Worm (Caenorhabditis elegans) whole organism, L1 larva: ENCODE measurements around the gene irk-1.

ENCODE experiments used
- C34B4.2 ChIP-seq: sonication (generic microtip); optimal IDR thresholded peaks from 2 replicates; lab custom pipeline; 2017; ENCODE audit warnings: mild to moderate bottlenecking, missing genetic modification characterization, missing compliant biosample characterization
- aly-2 ChIP-seq: fragments of 150-350 bp; optimal IDR thresholded peaks from 2 replicates; lab custom pipeline; 2014; ENCODE audit warnings: missing biosample characterization, missing genetic modification characterization
- blmp-1 ChIP-seq: fragments of 150-350 bp; optimal IDR thresholded peaks from 2 replicates; lab custom pipeline; 2014; ENCODE audit warnings: missing biosample characterization, missing genetic modification characterization
- ceh-63 ChIP-seq: fragments of 200-800 bp; sonication (Bioruptor generic); optimal IDR thresholded peaks from 2 replicates; lab custom pipeline; 2018; ENCODE audit warnings: mild to moderate bottlenecking, missing genetic modification characterization, missing compliant biosample characterization
- ceh-90 ChIP-seq: sonication (generic microtip); optimal IDR thresholded peaks from 2 replicates; lab custom pipeline; 2016; ENCODE audit warnings: missing genetic modification characterization, missing compliant biosample characterization
- ces-1 ChIP-seq: fragments of 150-350 bp; optimal IDR thresholded peaks from 2 replicates; lab custom pipeline; 2014; ENCODE audit warnings: missing biosample characterization, missing genetic modification reagents, missing genetic modification characterization
- dpl-1 ChIP-seq, 3 experiments: fragments of 150-350 bp in 2 of 3; sonication (generic microtip) in 1 of 3; optimal IDR thresholded peaks; 2 replicates each; lab custom pipeline; 2014 to 2017; ENCODE audit warnings: missing biosample characterization in 3 of 3, missing genetic modification characterization in 3 of 3, missing genetic modification reagents in 3 of 3
- dsc-1 ChIP-seq: sonication (generic microtip); optimal IDR thresholded peaks from 2 replicates; lab custom pipeline; 2016; ENCODE audit warnings: mild to moderate bottlenecking, missing genetic modification characterization, missing compliant biosample characterization
- efl-1 ChIP-seq, 4 experiments: fragments of 150-350 bp; optimal IDR thresholded peaks in 3 of 4; peaks in 1 of 4; 1 replicate in 1 of 4; 2 replicates in 3 of 4; lab custom pipeline; 2014; ENCODE audit warnings: missing biosample characterization in 2 of 4, missing genetic modification characterization in 2 of 4, missing genetic modification reagents in 2 of 4
- efl-3 ChIP-seq: fragments of 200-800 bp; sonication (Bioruptor generic); optimal IDR thresholded peaks from 2 replicates; lab custom pipeline; 2018; ENCODE audit warnings: mild to moderate bottlenecking, missing genetic modification characterization, missing compliant biosample characterization
- egl-27 ChIP-seq, 2 experiments: fragments of 150-350 bp in 1 of 2; sonication (generic microtip); optimal IDR thresholded peaks; 3 replicates each; lab custom pipeline; 2017 to 2018; ENCODE audit warnings: missing biosample characterization in 2 of 2, missing genetic modification characterization in 2 of 2, missing genetic modification reagents in 2 of 2
- ets-5 ChIP-seq: fragments of 200-800 bp; sonication (Bioruptor generic); IDR thresholded peaks from 2 replicates; pipeline ENCODE4 v1.3.6; 2022; ENCODE audit warnings: missing genetic modification characterization, missing compliant biosample characterization
- fkh-10 ChIP-seq: sonication (generic microtip); optimal IDR thresholded peaks from 2 replicates; lab custom pipeline; 2017; ENCODE audit warnings: missing biosample characterization, missing genetic modification reagents, missing genetic modification characterization
- fkh-4 ChIP-seq: sonication (generic microtip); optimal IDR thresholded peaks from 2 replicates; lab custom pipeline; 2016; ENCODE audit warnings: missing compliant biosample characterization, missing genetic modification characterization, borderline replicate concordance
- hlh-4 ChIP-seq: sonication (generic microtip); optimal IDR thresholded peaks from 2 replicates; lab custom pipeline; 2016; ENCODE audit warnings: mild to moderate bottlenecking, missing genetic modification characterization, missing compliant biosample characterization
- hpl-2 ChIP-seq: fragments of 150-350 bp; optimal IDR thresholded peaks from 2 replicates; lab custom pipeline; 2014; ENCODE audit warnings: missing biosample characterization, missing genetic modification reagents, missing genetic modification characterization
- irx-1 ChIP-seq: sonication (generic microtip); optimal IDR thresholded peaks from 2 replicates; lab custom pipeline; 2016; ENCODE audit warnings: missing genetic modification characterization, missing compliant biosample characterization
- isw-1 ChIP-seq: fragments of 200-800 bp; sonication (Bioruptor generic); IDR thresholded peaks from 2 replicates; pipeline ENCODE4 v1.3.6; 2022; ENCODE audit warnings: missing genetic modification characterization, missing compliant biosample characterization
- lin-13 ChIP-seq: fragments of 150-350 bp; optimal IDR thresholded peaks from 2 replicates; lab custom pipeline; 2014; ENCODE audit warnings: missing biosample characterization, missing genetic modification reagents, missing genetic modification characterization
- lin-14 ChIP-seq: fragments of 200-800 bp; sonication (Bioruptor generic); optimal IDR thresholded peaks from 2 replicates; lab custom pipeline; 2018; ENCODE audit warnings: mild to moderate bottlenecking, missing genetic modification characterization, moderate library complexity, missing compliant biosample characterization
- lin-15B ChIP-seq: fragments of 150-350 bp; sonication (generic microtip); optimal IDR thresholded peaks from 3 replicates; lab custom pipeline; 2014; ENCODE audit warnings: missing biosample characterization, missing genetic modification characterization
- lin-35 ChIP-seq, 2 experiments: fragments of 150-350 bp; optimal IDR thresholded peaks; 2 replicates each; lab custom pipeline; 2014; ENCODE audit warnings: missing biosample characterization in 2 of 2, missing genetic modification characterization in 2 of 2, missing genetic modification reagents in 2 of 2
- lin-39 ChIP-seq: fragments of 150-350 bp; optimal IDR thresholded peaks from 2 replicates; lab custom pipeline; 2014; ENCODE audit warnings: missing biosample characterization, missing genetic modification reagents, missing genetic modification characterization
- lsy-2 ChIP-seq, 2 experiments: fragments of 150-350 bp; optimal IDR thresholded peaks; 2 replicates each; lab custom pipeline; 2014; ENCODE audit warnings: missing biosample characterization in 2 of 2, missing genetic modification characterization in 2 of 2
- mab-9 ChIP-seq: fragments of 200-800 bp; sonication (Bioruptor generic); IDR thresholded peaks from 2 replicates; pipeline ENCODE4 v1.3.6; 2022; ENCODE audit warnings: missing genetic modification reagents, missing genetic modification characterization, missing compliant biosample characterization
- mdl-1 ChIP-seq, 2 experiments: fragments of 150-350 bp; optimal IDR thresholded peaks; 2 replicates each; lab custom pipeline; 2014 to 2017; ENCODE audit warnings: missing biosample characterization in 2 of 2, missing genetic modification characterization in 2 of 2, inconsistent platforms in 1 of 2
- mef-2 ChIP-seq: fragments of 150-350 bp; optimal IDR thresholded peaks from 2 replicates; lab custom pipeline; 2014; ENCODE audit warnings: missing biosample characterization, missing genetic modification characterization
- mep-1 ChIP-seq: fragments of 150-350 bp; optimal IDR thresholded peaks from 2 replicates; lab custom pipeline; 2014; ENCODE audit warnings: missing biosample characterization, missing genetic modification characterization
- nhr-12 ChIP-seq: sonication (generic microtip); optimal IDR thresholded peaks from 2 replicates; lab custom pipeline; 2017; ENCODE audit warnings: missing biosample characterization, missing genetic modification characterization
- nhr-19 ChIP-seq: fragments of 200-800 bp; sonication (Bioruptor generic); conservative IDR thresholded peaks from 2 replicates; pipeline ENCODE4 v1.3.6; 2022; ENCODE audit warnings: missing genetic modification characterization, missing compliant biosample characterization
- nhr-20 ChIP-seq: sonication (generic microtip); optimal IDR thresholded peaks from 2 replicates; lab custom pipeline; 2016; ENCODE audit warnings: mild to moderate bottlenecking, missing genetic modification characterization, missing compliant biosample characterization
- nhr-237 ChIP-seq: fragments of 150-350 bp; optimal IDR thresholded peaks from 2 replicates; lab custom pipeline; 2014; ENCODE audit warnings: missing biosample characterization, missing genetic modification characterization
- nhr-28 ChIP-seq: fragments of 150-350 bp; optimal IDR thresholded peaks from 2 replicates; lab custom pipeline; 2014; ENCODE audit warnings: missing biosample characterization, missing genetic modification characterization
- nhr-77 ChIP-seq: fragments of 150-350 bp; optimal IDR thresholded peaks from 2 replicates; lab custom pipeline; 2014; ENCODE audit warnings: missing biosample characterization, missing genetic modification characterization
- nhr-90 ChIP-seq: sonication (generic microtip); optimal IDR thresholded peaks from 2 replicates; lab custom pipeline; 2016; ENCODE audit warnings: mild to moderate bottlenecking, missing genetic modification characterization, missing compliant biosample characterization; ENCODE audit not compliant: poor library complexity
- pag-3 ChIP-seq: sonication (generic microtip); optimal IDR thresholded peaks from 2 replicates; lab custom pipeline; 2017; ENCODE audit warnings: missing genetic modification characterization, mild to moderate bottlenecking, missing compliant biosample characterization, antibody characterized with exemption, borderline replicate concordance; ENCODE audit not compliant: insufficient read depth
- snpc-4 ChIP-seq: fragments of 150-350 bp; optimal IDR thresholded peaks from 2 replicates; lab custom pipeline; 2014; ENCODE audit warnings: missing biosample characterization, missing genetic modification characterization
- sox-4 ChIP-seq: sonication (generic microtip); optimal IDR thresholded peaks from 2 replicates; lab custom pipeline; 2016; ENCODE audit warnings: missing genetic modification characterization, missing compliant biosample characterization
- sptf-1 ChIP-seq: fragments of 150-350 bp; optimal IDR thresholded peaks from 2 replicates; lab custom pipeline; 2014; ENCODE audit warnings: missing biosample characterization, missing genetic modification characterization
- sup-37 ChIP-seq: fragments of 200-800 bp; sonication (Bioruptor generic); optimal IDR thresholded peaks from 2 replicates; lab custom pipeline; 2018; ENCODE audit warnings: mild to moderate bottlenecking, missing genetic modification characterization, missing compliant biosample characterization
- swsn-7 ChIP-seq: sonication (generic microtip); optimal IDR thresholded peaks from 2 replicates; lab custom pipeline; 2016; ENCODE audit warnings: missing genetic modification characterization, missing compliant biosample characterization
- unc-130 ChIP-seq: fragments of 150-350 bp; optimal IDR thresholded peaks from 2 replicates; lab custom pipeline; 2017; ENCODE audit warnings: missing biosample characterization, missing genetic modification characterization, inconsistent platforms
- unc-30 ChIP-seq: sonication (generic microtip); optimal IDR thresholded peaks from 2 replicates; lab custom pipeline; 2017; ENCODE audit warnings: missing biosample characterization, missing genetic modification characterization
- vab-15 ChIP-seq: sonication (generic microtip); optimal IDR thresholded peaks from 2 replicates; lab custom pipeline; 2017; ENCODE audit warnings: missing genotype, mild to moderate bottlenecking, missing genetic modification characterization, missing compliant biosample characterization
- xbp-1 ChIP-seq: sonication (generic microtip); optimal IDR thresholded peaks from 2 replicates; lab custom pipeline; 2016; ENCODE audit warnings: missing genetic modification characterization, missing compliant biosample characterization
- zag-1 ChIP-seq: fragments of 150-350 bp; optimal IDR thresholded peaks from 2 replicates; lab custom pipeline; 2014; ENCODE audit warnings: missing biosample characterization, missing genetic modification characterization
- zip-4 ChIP-seq: fragments of 200-800 bp; sonication (Bioruptor generic); optimal IDR thresholded peaks from 2 replicates; lab custom pipeline; 2018; ENCODE audit warnings: mild to moderate bottlenecking, missing genetic modification characterization, moderate library complexity, missing compliant biosample characterization

The irk-1 gene

DNA sequence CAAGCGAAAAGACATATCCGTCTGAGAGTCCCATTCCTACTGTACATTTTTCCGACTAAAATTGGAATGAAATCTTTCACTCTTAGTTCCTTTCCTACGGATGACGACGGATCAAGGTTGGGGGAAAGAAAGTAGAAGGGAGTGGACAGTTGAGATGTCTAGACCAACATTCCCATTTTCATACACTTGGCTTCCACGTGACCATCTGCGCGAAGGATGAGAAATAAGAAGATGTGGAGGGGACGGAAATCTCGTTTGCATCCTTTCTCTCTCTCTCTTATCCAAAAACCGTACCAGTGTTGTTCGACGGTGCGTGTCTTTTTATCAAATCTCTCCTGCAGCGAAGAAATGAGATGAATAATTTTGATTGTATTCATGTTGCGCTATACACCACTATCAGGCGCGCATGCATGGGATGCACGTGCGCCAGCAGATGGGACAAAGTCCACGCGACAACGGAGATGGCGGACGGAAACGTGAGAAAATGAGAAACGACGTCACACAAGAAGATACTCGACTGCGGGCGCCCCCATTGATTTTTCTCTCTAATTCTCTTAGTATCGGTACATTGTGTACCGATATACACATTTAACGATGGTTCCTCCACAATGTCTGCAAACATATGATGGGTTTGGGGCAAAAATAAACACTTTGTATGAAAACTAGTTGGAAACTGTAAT lies 40.4 kb downstream of the irk-1 start (continued):
- TF ChIP-seq efl-1 (optimal IDR thresholded peaks at IDR 0.05; lab: Kevin White, UChicago) (peak; percentile 54 to 59), efl-1 (GFP tag; optimal IDR thresholded peaks at IDR 0.05 in 1 of 2; lab: Kevin White, UChicago) (peak; percentile 27 to 93), vab-15 (peak; percentile 48), hlh-4 (tag; lab: Kevin White, UChicago) (no peak), snpc-4 (tag; lab: Kevin White, UChicago) (peak; percentile 22), dpl-1 (GFP tag; optimal IDR thresholded peaks at IDR 0.05; lab: Kevin White, UChicago) (peak; percentile 25 to 48 (median 42)), pag-3 (tag; lab: Kevin White, UChicago) (no peak), mep-1 (tag; lab: Kevin White, UChicago) (peak; percentile 78), aly-2 (tag; lab: Kevin White, UChicago) (no peak), egl-27 (tag; optimal IDR thresholded peaks at IDR 0.05; lab: Kevin White, UChicago) (peak; percentile 93 to 96)

DNA sequence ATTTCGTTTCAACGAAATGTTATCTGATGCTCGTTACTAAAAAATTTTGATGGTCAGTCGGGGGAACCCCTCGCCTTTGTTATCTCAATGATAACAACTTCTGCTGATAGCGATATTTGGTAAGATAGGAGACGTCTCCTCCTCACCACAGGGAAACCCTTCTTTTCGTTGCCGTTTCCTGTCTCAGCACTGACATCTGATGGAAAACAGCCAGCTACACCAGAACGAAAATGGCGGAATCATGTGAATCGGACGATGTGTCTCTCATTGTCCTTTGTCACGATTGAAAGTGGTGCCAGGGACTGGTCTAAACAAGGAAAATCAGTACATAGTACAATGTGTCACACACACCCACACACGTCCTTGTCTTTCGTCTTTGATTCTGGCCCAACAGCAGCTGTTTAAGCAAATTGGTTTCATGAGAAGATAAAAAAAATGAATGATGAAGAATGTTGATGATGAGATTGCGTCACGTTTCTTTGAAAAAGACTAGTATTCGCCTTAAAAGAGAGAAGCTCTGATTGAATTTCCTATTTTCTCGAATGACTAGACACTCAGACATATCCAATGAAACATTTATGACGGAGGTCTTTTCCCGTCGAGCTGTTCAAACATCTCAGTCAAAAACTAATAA lies 41.4 kb downstream of the irk-1 start:
- TF ChIP-seq unc-130 (tag; lab: Kevin White, UChicago) (peak; percentile 48), sptf-1 (tag; lab: Kevin White, UChicago) (no peak), zip-4 (GFP tag; lab: Kevin White, UChicago) (no peak), hpl-2 (GFP tag; lab: Kevin White, UChicago) (no peak), isw-1 (GFP tag; lab: Robert Waterston, UW) (no peak), lsy-2 (tag; optimal IDR thresholded peaks at IDR 0.05; lab: Kevin White, UChicago) (peak; percentile 32 to 62), sup-37 (GFP tag; lab: Kevin White, UChicago) (no peak), C34B4.2 (tag; lab: Kevin White, UChicago) (no peak), nhr-28 (tag; lab: Kevin White, UChicago) (no peak), mep-1 (tag; lab: Kevin White, UChicago) (peak; percentile 63), ces-1 (GFP tag; lab: Kevin White, UChicago) (no peak), irx-1 (tag; lab: Kevin White, UChicago) (peak; percentile 69), nhr-237 (tag; lab: Kevin White, UChicago) (no peak), ceh-90 (tag; lab: Kevin White, UChicago) (no peak), dsc-1 (tag; lab: Kevin White, UChicago) (peak; percentile 68), efl-1 (optimal IDR thresholded peaks at IDR 0.05; lab: Kevin White, UChicago) (peak in 1 of 2 experiments; percentile 26), efl-1 (GFP tag; optimal IDR thresholded peaks at IDR 0.05 in 1 of 2; lab: Kevin White, UChicago) (peak in 1 of 2 experiments; percentile 45), nhr-19 (peak; percentile 70), nhr-20 (tag; lab: Kevin White, UChicago) (peak; percentile 86), lin-14 (peak; percentile 93), unc-30 (no peak), nhr-12 (tag; lab: Kevin White, UChicago) (no peak), efl-3 (GFP tag; lab: Kevin White, UChicago) (no peak), nhr-77 (peak; percentile 3), blmp-1 (tag; lab: Kevin White, UChicago) (peak; percentile 89), swsn-7 (tag; lab: Kevin White, UChicago) (peak; percentile 64), nhr-90 (peak; percentile 81), lin-13 (GFP tag; lab: Kevin White, UChicago) (no peak), vab-15 (peak; percentile 45), lin-15B (tag; lab: Kevin White, UChicago) (no peak), mdl-1 (tag; optimal IDR thresholded peaks at IDR 0.05; lab: Kevin White, UChicago) (no peak), lin-39 (tag; lab: Kevin White, UChicago) (no peak), zag-1 (tag; lab: Kevin White, UChicago) (peak; percentile 51), sox-4 (peak; percentile 47), mab-9 (GFP tag; lab: Robert Waterston, UW) (no peak), ets-5 (no peak), mef-2 (tag; lab: Kevin White, UChicago) (no peak), lin-35 (GFP tag; optimal IDR thresholded peaks at IDR 0.05; lab: Kevin White, UChicago) (peak in 1 of 2 experiments; percentile 76), fkh-10 (GFP tag; lab: Kevin White, UChicago) (peak; percentile 73), xbp-1 (tag; lab: Kevin White, UChicago) (peak; percentile 16), aly-2 (tag; lab: Kevin White, UChicago) (no peak), ceh-63 (GFP tag; lab: Kevin White, UChicago) (no peak), fkh-4 (tag; lab: Kevin White, UChicago) (no peak)
